Worm (Caenorhabditis elegans): Measurements from ENCODE around the gene nduc-2.

ce11 chrIII:2795442-2796023 lies 8.9 kb downstream of the nduc-2 start:
- TF ChIP-seq lin-13 (GFP tag; optimal IDR thresholded peaks at IDR 0.05): no peak
- no peak for TF ChIP-seq ces-1 (GFP tag; optimal IDR thresholded peaks at IDR 0.05)
- TF ChIP-seq nhr-237 (tag; optimal IDR thresholded peaks at IDR 0.05): no peak
- TF ChIP-seq jun-1 (tag; optimal IDR thresholded peaks at IDR 0.05): no peak
- peak; percentile 20; the same call in 1 of the 2 replicates for TF ChIP-seq nhr-19 (GFP tag; conservative IDR thresholded peaks at IDR 0.05)
- no peak for TF ChIP-seq aly-2 (tag; optimal IDR thresholded peaks at IDR 0.05)
